Worm (Caenorhabditis elegans) whole organism, early embryonic: ENCODE measurements around the gene pgph-1.

Experiments
- B0310.2 ChIP-seq: sonication (generic microtip); optimal IDR thresholded peaks from 2 replicates; lab custom pipeline; 2016; ENCODE audit warnings: mild to moderate bottlenecking, missing genetic modification characterization, missing compliant biosample characterization
- F13C5.2 ChIP-seq: sonication (generic microtip); optimal IDR thresholded peaks from 2 replicates; lab custom pipeline; 2017; ENCODE audit warnings: mild to moderate bottlenecking, missing genetic modification characterization, inconsistent platforms, missing compliant biosample characterization
- aly-1 ChIP-seq: sonication (generic microtip); optimal IDR thresholded peaks from 2 replicates; lab custom pipeline; 2016; ENCODE audit warnings: missing genetic modification characterization, missing compliant biosample characterization
- ama-1 ChIP-seq: fragments of 150-350 bp; optimal IDR thresholded peaks from 2 replicates; lab custom pipeline; 2014
- ceh-13 ChIP-seq: fragments of 200-800 bp; sonication (Bioruptor generic); optimal IDR thresholded peaks from 2 replicates; lab custom pipeline; 2018; ENCODE audit warnings: mild to moderate bottlenecking, missing genetic modification characterization, missing compliant biosample characterization
- ceh-36 ChIP-seq: sonication (generic microtip); optimal IDR thresholded peaks from 2 replicates; lab custom pipeline; 2016; ENCODE audit warnings: missing genetic modification characterization, inconsistent platforms, missing compliant biosample characterization
- ets-7 ChIP-seq: sonication (generic microtip); optimal IDR thresholded peaks from 2 replicates; lab custom pipeline; 2016; ENCODE audit warnings: missing genotype, missing genetic modification characterization, missing compliant biosample characterization
- flt-1 ChIP-seq: fragments of 200-800 bp; sonication (Bioruptor generic); IDR thresholded peaks from 2 replicates; pipeline ENCODE4 v1.3.6; 2022; ENCODE audit warnings: missing genetic modification characterization, missing compliant biosample characterization
- hmbx-1 ChIP-seq: sonication (generic microtip); optimal IDR thresholded peaks from 2 replicates; lab custom pipeline; 2016; ENCODE audit warnings: mild to moderate bottlenecking, missing genetic modification characterization, missing compliant biosample characterization
- hmg-4 ChIP-seq: fragments of 200-800 bp; sonication (Bioruptor generic); optimal IDR thresholded peaks from 2 replicates; lab custom pipeline; 2018; ENCODE audit warnings: mild to moderate bottlenecking, missing genetic modification characterization, missing compliant biosample characterization
- hnd-1 ChIP-seq: sonication (generic microtip); optimal IDR thresholded peaks from 2 replicates; lab custom pipeline; 2016; ENCODE audit warnings: missing genetic modification characterization, missing compliant biosample characterization
- pes-1 ChIP-seq: fragments of 200-800 bp; sonication (Bioruptor generic); IDR thresholded peaks from 2 replicates; pipeline ENCODE4 v1.3.6; 2022; ENCODE audit warnings: missing genetic modification reagents, missing genetic modification characterization, missing compliant biosample characterization
- scrt-1 ChIP-seq: fragments of 200-800 bp; sonication (Bioruptor generic); IDR thresholded peaks from 2 replicates; pipeline ENCODE4 v1.3.6; 2022; ENCODE audit warnings: missing genetic modification characterization, missing compliant biosample characterization
- sea-1 ChIP-seq: fragments of 200-800 bp; sonication (Bioruptor generic); conservative IDR thresholded peaks from 2 replicates; pipeline ENCODE4 v1.3.6; 2022; ENCODE audit warnings: missing genetic modification characterization, missing compliant biosample characterization
- tbx-11 ChIP-seq: fragments of 200-800 bp; sonication (Bioruptor generic); IDR thresholded peaks from 2 replicates; pipeline ENCODE4 v1.3.6; 2022; ENCODE audit warnings: missing genetic modification characterization, missing compliant biosample characterization
- tbx-37 ChIP-seq: fragments of 200-800 bp; sonication (Bioruptor generic); conservative IDR thresholded peaks from 2 replicates; pipeline ENCODE4 v1.3.6; 2022; ENCODE audit warnings: missing genetic modification reagents, missing genetic modification characterization, missing compliant biosample characterization
- tra-4 ChIP-seq: sonication (generic microtip); optimal IDR thresholded peaks from 2 replicates; lab custom pipeline; 2017; ENCODE audit warnings: missing genetic modification characterization, missing compliant biosample characterization

The pgph-1 gene

DNA sequence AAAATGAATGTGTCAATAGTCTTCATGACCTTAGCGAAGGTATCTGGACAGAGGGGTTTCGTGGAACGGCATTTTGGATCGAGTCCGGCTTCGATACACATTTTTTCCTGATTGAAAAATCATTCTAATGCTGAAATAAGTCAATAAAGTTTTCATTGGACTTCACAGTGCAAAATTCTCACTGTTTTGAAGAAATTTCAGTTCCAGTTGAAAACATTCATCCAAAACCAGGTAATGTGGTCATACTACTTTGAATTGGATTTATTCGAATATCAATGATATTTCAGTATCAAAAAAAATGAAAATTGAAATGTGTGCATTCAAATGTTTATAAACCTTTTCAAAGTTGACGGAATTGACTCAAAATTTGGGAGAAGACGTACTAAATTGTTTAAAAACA is at the start of gene pgph-1:
TSS of gene pgph-1 (minus strand) at position 101 of the 400 bp plus-strand sequence.
- TF ChIP-seq tra-4 (tag; lab: Kevin White, UChicago) (no peak), hnd-1 (no peak), pes-1 (GFP tag; lab: Robert Waterston, UW) (no peak), tbx-11 (no peak), F13C5.2 (tag; lab: Kevin White, UChicago) (no peak), aly-1 (tag; lab: Kevin White, UChicago) (no peak), ama-1 (lab: Kevin White, UChicago) (no peak), scrt-1 (GFP tag; lab: Robert Waterston, UW) (no peak), tbx-37 (GFP tag; lab: Robert Waterston, UW) (no peak), hmbx-1 (tag; lab: Kevin White, UChicago) (no peak)

- TF ChIP-seq ama-1 (lab: Kevin White, UChicago) (no peak), scrt-1 (GFP tag; lab: Robert Waterston, UW) (no peak), tra-4 (tag; lab: Kevin White, UChicago) (no peak), sea-1 (no peak)
These were observed 46.0 kb upstream of the pgph-1 start, which contains the start of gene cyn-17 for ce11 chrV:5799373-5799772. Gene cyn-17 (plus strand): TSS chrV:5799673.

- TF ChIP-seq ceh-36: no peak
- TF ChIP-seq hmbx-1 (tag; lab: Kevin White, UChicago): no peak
- no peak for TF ChIP-seq flt-1
- no peak for TF ChIP-seq tbx-11
- TF ChIP-seq tbx-37 (GFP tag; lab: Robert Waterston, UW): no peak
These were observed 44.8 kb upstream of the pgph-1 start, which contains the start of gene nstp-3 for ce11 chrV:5798132-5798531. Gene nstp-3 (minus strand): TSS chrV:5798232.

DNA sequence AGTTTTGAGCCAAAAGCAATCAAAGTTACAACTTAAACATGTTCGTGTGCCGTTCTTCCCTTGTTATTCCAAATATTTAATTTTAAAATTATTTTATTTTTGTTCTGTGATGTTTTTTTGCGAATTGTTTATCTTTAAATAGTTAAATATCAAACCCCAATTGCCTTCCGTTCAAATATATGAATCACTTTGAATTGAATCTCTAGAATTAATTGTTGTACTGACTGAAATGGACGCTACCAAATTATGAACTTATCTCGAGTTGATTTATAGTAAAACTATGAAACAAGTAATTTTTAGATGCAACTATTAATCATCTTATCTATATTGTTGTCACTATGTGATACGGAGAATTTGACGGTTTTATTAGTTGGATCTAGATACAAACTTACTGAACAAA is 38.7 kb upstream of the pgph-1 start, which contains the start of gene ZC250.2:
TSS of gene ZC250.2 (plus strand) at position 301 of the 400 bp plus-strand sequence.
- TF ChIP-seq aly-1 (tag; lab: Kevin White, UChicago) (no peak), hmg-4 (GFP tag; lab: Kevin White, UChicago) (no peak), flt-1 (no peak), hnd-1 (no peak), pes-1 (GFP tag; lab: Robert Waterston, UW) (no peak)

ce11 chrV:5790497-5791280 is 37.4 kb upstream of the pgph-1 start, which contains the start of the genes nhr-142 and F44E7.9:
Gene nhr-142 (minus strand): TSS chrV:5790553.
Gene F44E7.9 (plus strand): TSS chrV:5791230.
- 0 out of 2 replicates have a peak, but pooled peaks have one; percentile 15 for TF ChIP-seq tbx-37 (GFP tag; lab: Robert Waterston, UW)
- peak; percentile 67 for TF ChIP-seq hmg-4 (GFP tag; lab: Kevin White, UChicago)
- no peak for TF ChIP-seq tra-4 (tag; lab: Kevin White, UChicago)
- TF ChIP-seq scrt-1 (GFP tag; lab: Robert Waterston, UW): no peak
- TF ChIP-seq ceh-36: no peak
- no peak for TF ChIP-seq tbx-11
- TF ChIP-seq hmbx-1 (tag; lab: Kevin White, UChicago): no peak
- TF ChIP-seq pes-1 (GFP tag; lab: Robert Waterston, UW): no peak; the same call in 1 of the 2 replicates
- TF ChIP-seq F13C5.2 (tag; lab: Kevin White, UChicago): peak; percentile 64
- TF ChIP-seq ets-7 (tag; lab: Kevin White, UChicago): no peak
- TF ChIP-seq hnd-1: no peak
- TF ChIP-seq flt-1: peak; percentile 66

ce11 chrV:5788650-5789049 is 35.3 kb upstream of the pgph-1 start:
- TF ChIP-seq tbx-37 (GFP tag; lab: Robert Waterston, UW) (no peak), ceh-36 (no peak), ets-7 (tag; lab: Kevin White, UChicago) (no peak), F13C5.2 (tag; lab: Kevin White, UChicago) (no peak), hmbx-1 (tag; lab: Kevin White, UChicago) (no peak), ceh-13 (GFP tag; lab: Kevin White, UChicago) (no peak), hnd-1 (no peak), flt-1 (no peak), ama-1 (lab: Kevin White, UChicago) (no peak), sea-1 (no peak), aly-1 (tag; lab: Kevin White, UChicago) (no peak), hmg-4 (GFP tag; lab: Kevin White, UChicago) (no peak), B0310.2 (no peak), scrt-1 (GFP tag; lab: Robert Waterston, UW) (no peak), tra-4 (tag; lab: Kevin White, UChicago) (no peak), tbx-11 (no peak), pes-1 (GFP tag; lab: Robert Waterston, UW) (no peak)

ce11 chrV:5785372-5785771 is 32.0 kb upstream of the pgph-1 start, which contains the start of gene F44E7.7:
Gene F44E7.7 (minus strand): TSS chrV:5785472.
- TF ChIP-seq aly-1 (tag; lab: Kevin White, UChicago): no peak
- no peak for TF ChIP-seq sea-1
- TF ChIP-seq flt-1: no peak
- TF ChIP-seq F13C5.2 (tag; lab: Kevin White, UChicago): no peak
- TF ChIP-seq B0310.2: no peak
- TF ChIP-seq tbx-37 (GFP tag; lab: Robert Waterston, UW): no peak

ce11 chrV:5782687-5783086 is 29.4 kb upstream of the pgph-1 start, which contains the start of gene fbxa-183:
Gene fbxa-183 (minus strand): TSS chrV:5782787.
- no peak for TF ChIP-seq scrt-1 (GFP tag; lab: Robert Waterston, UW)
- TF ChIP-seq hnd-1: no peak
- TF ChIP-seq ets-7 (tag; lab: Kevin White, UChicago): no peak
- TF ChIP-seq hmbx-1 (tag; lab: Kevin White, UChicago): no peak
- no peak for TF ChIP-seq tbx-11
- no peak for TF ChIP-seq pes-1 (GFP tag; lab: Robert Waterston, UW)
- TF ChIP-seq aly-1 (tag; lab: Kevin White, UChicago): no peak
- no peak for TF ChIP-seq F13C5.2 (tag; lab: Kevin White, UChicago)
- no peak for TF ChIP-seq ama-1 (lab: Kevin White, UChicago)
- no peak for TF ChIP-seq flt-1
- TF ChIP-seq ceh-36: no peak
- no peak for TF ChIP-seq tbx-37 (GFP tag; lab: Robert Waterston, UW)
- TF ChIP-seq B0310.2: no peak
- no peak for TF ChIP-seq hmg-4 (GFP tag; lab: Kevin White, UChicago)
- TF ChIP-seq sea-1: no peak
- TF ChIP-seq tra-4 (tag; lab: Kevin White, UChicago): no peak
- TF ChIP-seq ceh-13 (GFP tag; lab: Kevin White, UChicago): no peak
